Worm (Caenorhabditis elegans) whole organism, L4 larva: ENCODE measurements around the gene srh-100.

Source experiments
- F10B5.3 ChIP-seq: sonication (generic microtip); optimal IDR thresholded peaks from 2 replicates; lab custom pipeline; 2016; ENCODE audit warnings: mild to moderate bottlenecking, missing genetic modification characterization, missing compliant biosample characterization
- dmd-9 ChIP-seq: fragments of 200-800 bp; sonication (Bioruptor generic); IDR thresholded peaks from 2 replicates; pipeline ENCODE4 v1.3.6; 2022; ENCODE audit warnings: missing genetic modification reagents, missing genetic modification characterization, missing compliant biosample characterization
- mep-1 ChIP-seq: fragments of 150-350 bp; sonication (generic microtip); optimal IDR thresholded peaks from 3 replicates; lab custom pipeline; 2014; ENCODE audit warnings: missing biosample characterization, missing genetic modification characterization
- unc-39 ChIP-seq: sonication (generic microtip); optimal IDR thresholded peaks from 2 replicates; lab custom pipeline; 2017; ENCODE audit warnings: missing biosample characterization, missing genetic modification characterization

ce11 chrII:3731723-3732122 is 17.2 kb upstream of the srh-100 start, which contains the start of the genes sdz-12 and bath-31:
- TF ChIP-seq mep-1, result no peak
- no peak for TF ChIP-seq unc-39
- TF ChIP-seq dmd-9 (GFP tag; lab: Robert Waterston, UW), result no peak
- TF ChIP-seq F10B5.3 (tag; lab: Kevin White, UChicago), result no peak
